Worm (Caenorhabditis elegans) whole organism, L1 larva: ENCODE results near the gene Y43C5A.4.

Source experiments
- C16A3.4 ChIP-seq: fragments of 150-350 bp; optimal IDR thresholded peaks from 2 replicates; lab custom pipeline; 2014; ENCODE audit warnings: missing biosample characterization, missing genetic modification characterization
- C34B4.2 ChIP-seq: sonication (generic microtip); optimal IDR thresholded peaks from 2 replicates; lab custom pipeline; 2017; ENCODE audit warnings: mild to moderate bottlenecking, missing genetic modification characterization, missing compliant biosample characterization
- F16B12.6 ChIP-seq: fragments of 150-350 bp; optimal IDR thresholded peaks from 2 replicates; lab custom pipeline; 2014; ENCODE audit warnings: missing biosample characterization, missing genetic modification characterization
- Y116A8C.19 ChIP-seq: sonication (generic microtip); optimal IDR thresholded peaks from 2 replicates; lab custom pipeline; 2016; ENCODE audit warnings: missing compliant biosample characterization, missing genetic modification characterization, borderline replicate concordance
- aha-1 ChIP-seq: fragments of 150-350 bp; optimal IDR thresholded peaks from 2 replicates; lab custom pipeline; 2014; ENCODE audit warnings: missing biosample characterization, missing genetic modification characterization
- ama-1 ChIP-seq: fragments of 150-350 bp; optimal IDR thresholded peaks from 2 replicates; lab custom pipeline; 2014
- blmp-1 ChIP-seq: fragments of 150-350 bp; optimal IDR thresholded peaks from 2 replicates; lab custom pipeline; 2014; ENCODE audit warnings: missing biosample characterization, missing genetic modification characterization
- ceh-63 ChIP-seq: fragments of 200-800 bp; sonication (Bioruptor generic); optimal IDR thresholded peaks from 2 replicates; lab custom pipeline; 2018; ENCODE audit warnings: mild to moderate bottlenecking, missing genetic modification characterization, missing compliant biosample characterization
- ceh-82 ChIP-seq, 3 experiments: fragments of 150-350 bp in 1 of 3; sonication (generic microtip) in 2 of 3; optimal IDR thresholded peaks; 2 replicates each; lab custom pipeline; 2014 to 2017; ENCODE audit warnings: missing biosample characterization in 3 of 3, missing genetic modification characterization in 3 of 3
- ces-1 ChIP-seq: fragments of 150-350 bp; optimal IDR thresholded peaks from 2 replicates; lab custom pipeline; 2014; ENCODE audit warnings: missing biosample characterization, missing genetic modification reagents, missing genetic modification characterization
- efl-1 ChIP-seq, 4 experiments: fragments of 150-350 bp; optimal IDR thresholded peaks in 3 of 4; peaks in 1 of 4; 1 replicate in 1 of 4; 2 replicates in 3 of 4; lab custom pipeline; 2014; ENCODE audit warnings: missing biosample characterization in 2 of 4, missing genetic modification characterization in 2 of 4, missing genetic modification reagents in 2 of 4
- efl-3 ChIP-seq: fragments of 200-800 bp; sonication (Bioruptor generic); optimal IDR thresholded peaks from 2 replicates; lab custom pipeline; 2018; ENCODE audit warnings: mild to moderate bottlenecking, missing genetic modification characterization, missing compliant biosample characterization
- egl-13 ChIP-seq: sonication (generic microtip); optimal IDR thresholded peaks from 2 replicates; lab custom pipeline; 2016; ENCODE audit warnings: missing genotype, missing genetic modification reagents, missing genetic modification characterization, missing compliant biosample characterization
- egl-27 ChIP-seq, 2 experiments: fragments of 150-350 bp in 1 of 2; sonication (generic microtip); optimal IDR thresholded peaks; 3 replicates each; lab custom pipeline; 2017 to 2018; ENCODE audit warnings: missing biosample characterization in 2 of 2, missing genetic modification characterization in 2 of 2, missing genetic modification reagents in 2 of 2
- elt-2 ChIP-seq: sonication (generic microtip); optimal IDR thresholded peaks from 2 replicates; lab custom pipeline; 2016; ENCODE audit warnings: missing genetic modification characterization, mild to moderate bottlenecking, inconsistent platforms, missing compliant biosample characterization, missing genetic modification reagents
- elt-3 ChIP-seq, 6 experiments: fragments of 150-350 bp in 1 of 6; sonication (generic microtip); optimal IDR thresholded peaks; 2 replicates each; lab custom pipeline; 2017 to 2018; ENCODE audit warnings: missing biosample characterization in 6 of 6, missing genetic modification characterization in 6 of 6, inconsistent platforms in 1 of 6
- fkh-8 ChIP-seq: sonication (generic microtip); optimal IDR thresholded peaks from 2 replicates; lab custom pipeline; 2016; ENCODE audit warnings: mild to moderate bottlenecking, missing genetic modification characterization, missing compliant biosample characterization
- grh-1 ChIP-seq: fragments of 200-800 bp; sonication (Bioruptor generic); IDR thresholded peaks from 2 replicates; pipeline ENCODE4 v1.3.6; 2022; ENCODE audit warnings: missing genetic modification reagents, missing genetic modification characterization, missing compliant biosample characterization
- hlh-17 ChIP-seq: fragments of 200-800 bp; sonication (Bioruptor generic); optimal IDR thresholded peaks from 2 replicates; lab custom pipeline; 2018; ENCODE audit warnings: missing genetic modification characterization, mild to moderate bottlenecking, missing compliant biosample characterization, moderate library complexity, borderline replicate concordance
- hpl-2 ChIP-seq: fragments of 150-350 bp; optimal IDR thresholded peaks from 2 replicates; lab custom pipeline; 2014; ENCODE audit warnings: missing biosample characterization, missing genetic modification reagents, missing genetic modification characterization
- irx-1 ChIP-seq: sonication (generic microtip); optimal IDR thresholded peaks from 2 replicates; lab custom pipeline; 2016; ENCODE audit warnings: missing genetic modification characterization, missing compliant biosample characterization
- isw-1 ChIP-seq: fragments of 200-800 bp; sonication (Bioruptor generic); IDR thresholded peaks from 2 replicates; pipeline ENCODE4 v1.3.6; 2022; ENCODE audit warnings: missing genetic modification characterization, missing compliant biosample characterization
- jun-1 ChIP-seq: fragments of 150-350 bp; optimal IDR thresholded peaks from 2 replicates; lab custom pipeline; 2014; ENCODE audit warnings: missing biosample characterization, missing genetic modification reagents, missing genetic modification characterization
- lin-15B ChIP-seq: fragments of 150-350 bp; sonication (generic microtip); optimal IDR thresholded peaks from 3 replicates; lab custom pipeline; 2014; ENCODE audit warnings: missing biosample characterization, missing genetic modification characterization
- lin-39 ChIP-seq: fragments of 150-350 bp; optimal IDR thresholded peaks from 2 replicates; lab custom pipeline; 2014; ENCODE audit warnings: missing biosample characterization, missing genetic modification reagents, missing genetic modification characterization
- lsy-2 ChIP-seq, 2 experiments: fragments of 150-350 bp; optimal IDR thresholded peaks; 2 replicates each; lab custom pipeline; 2014; ENCODE audit warnings: missing biosample characterization in 2 of 2, missing genetic modification characterization in 2 of 2
- mab-9 ChIP-seq: fragments of 200-800 bp; sonication (Bioruptor generic); IDR thresholded peaks from 2 replicates; pipeline ENCODE4 v1.3.6; 2022; ENCODE audit warnings: missing genetic modification reagents, missing genetic modification characterization, missing compliant biosample characterization
- mdl-1 ChIP-seq, 2 experiments: fragments of 150-350 bp; optimal IDR thresholded peaks; 2 replicates each; lab custom pipeline; 2014 to 2017; ENCODE audit warnings: missing biosample characterization in 2 of 2, missing genetic modification characterization in 2 of 2, inconsistent platforms in 1 of 2
- nhr-28 ChIP-seq: fragments of 150-350 bp; optimal IDR thresholded peaks from 2 replicates; lab custom pipeline; 2014; ENCODE audit warnings: missing biosample characterization, missing genetic modification characterization
- nhr-71 ChIP-seq: sonication (generic microtip); optimal IDR thresholded peaks from 2 replicates; lab custom pipeline; 2016; ENCODE audit warnings: mild to moderate bottlenecking, missing genetic modification characterization, moderate library complexity, missing compliant biosample characterization
- nhr-76 ChIP-seq: sonication (generic microtip); optimal IDR thresholded peaks from 2 replicates; lab custom pipeline; 2017; ENCODE audit warnings: missing biosample characterization, missing genetic modification characterization
- nhr-85 ChIP-seq: sonication (generic microtip); peaks from one replicate; lab custom pipeline; 2016; ENCODE audit warnings: missing genetic modification characterization, inconsistent platforms, missing compliant biosample characterization
- nhr-90 ChIP-seq: sonication (generic microtip); optimal IDR thresholded peaks from 2 replicates; lab custom pipeline; 2016; ENCODE audit warnings: mild to moderate bottlenecking, missing genetic modification characterization, missing compliant biosample characterization; ENCODE audit not compliant: poor library complexity
- pag-3 ChIP-seq: sonication (generic microtip); optimal IDR thresholded peaks from 2 replicates; lab custom pipeline; 2017; ENCODE audit warnings: missing genetic modification characterization, mild to moderate bottlenecking, missing compliant biosample characterization, antibody characterized with exemption, borderline replicate concordance; ENCODE audit not compliant: insufficient read depth
- rnt-1 ChIP-seq: sonication (generic microtip); optimal IDR thresholded peaks from 2 replicates; lab custom pipeline; 2016; ENCODE audit warnings: mild to moderate bottlenecking, missing genetic modification characterization, moderate library complexity, missing compliant biosample characterization
- snpc-4 ChIP-seq: fragments of 150-350 bp; optimal IDR thresholded peaks from 2 replicates; lab custom pipeline; 2014; ENCODE audit warnings: missing biosample characterization, missing genetic modification characterization
- sup-37 ChIP-seq: fragments of 200-800 bp; sonication (Bioruptor generic); optimal IDR thresholded peaks from 2 replicates; lab custom pipeline; 2018; ENCODE audit warnings: mild to moderate bottlenecking, missing genetic modification characterization, missing compliant biosample characterization
- swsn-7 ChIP-seq: sonication (generic microtip); optimal IDR thresholded peaks from 2 replicates; lab custom pipeline; 2016; ENCODE audit warnings: missing genetic modification characterization, missing compliant biosample characterization
- unc-30 ChIP-seq: sonication (generic microtip); optimal IDR thresholded peaks from 2 replicates; lab custom pipeline; 2017; ENCODE audit warnings: missing biosample characterization, missing genetic modification characterization
- unc-62 ChIP-seq: fragments of 150-350 bp; optimal IDR thresholded peaks from 2 replicates; lab custom pipeline; 2014; ENCODE audit warnings: missing biosample characterization, missing genetic modification reagents, missing genetic modification characterization
- zag-1 ChIP-seq: fragments of 150-350 bp; optimal IDR thresholded peaks from 2 replicates; lab custom pipeline; 2014; ENCODE audit warnings: missing biosample characterization, missing genetic modification characterization

Gene Y43C5A.4

DNA sequence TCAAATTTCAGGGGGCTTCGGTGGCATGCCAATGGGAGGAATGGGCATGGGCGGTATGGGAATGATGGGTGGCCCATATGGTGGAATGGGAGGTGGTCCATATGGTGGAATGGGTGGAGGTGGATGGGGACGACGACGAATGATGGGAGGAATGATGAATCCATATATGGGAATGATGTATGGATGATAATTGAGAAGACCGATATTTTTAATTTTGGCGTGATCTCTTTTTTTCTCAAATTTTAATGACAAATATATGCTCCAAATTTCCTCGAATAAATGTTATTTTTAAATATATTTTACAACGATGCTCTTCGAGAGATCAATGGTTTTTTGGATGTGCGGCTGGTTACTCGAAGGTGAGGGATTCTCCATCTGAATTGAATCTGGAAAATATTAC is at the start of gene Y43C5A.4:
Gene Y43C5A.4 (plus strand): TSS at position 301 of the 400 bp plus-strand sequence.
- no peak for TF ChIP-seq ces-1
- no peak for TF ChIP-seq ceh-82 (tag; optimal IDR thresholded peaks at IDR 0.05; lab: Kevin White, UChicago)
- no peak for TF ChIP-seq jun-1 (tag; lab: Kevin White, UChicago)
- TF ChIP-seq rnt-1, result no peak
- TF ChIP-seq aha-1 (tag; lab: Kevin White, UChicago), result no peak
- no peak for TF ChIP-seq Y116A8C.19 (tag; lab: Kevin White, UChicago)
- TF ChIP-seq sup-37 (GFP tag; lab: Kevin White, UChicago), result no peak
- TF ChIP-seq unc-30 (tag; lab: Kevin White, UChicago), result no peak
- no peak for TF ChIP-seq isw-1
- TF ChIP-seq F16B12.6 (tag; lab: Kevin White, UChicago), result no peak
- no peak for TF ChIP-seq nhr-28 (tag; lab: Kevin White, UChicago)
- TF ChIP-seq swsn-7 (tag; lab: Kevin White, UChicago), result no peak
- no peak for TF ChIP-seq ceh-63 (GFP tag; lab: Kevin White, UChicago)
- TF ChIP-seq fkh-8 (tag; lab: Kevin White, UChicago), result no peak

DNA sequence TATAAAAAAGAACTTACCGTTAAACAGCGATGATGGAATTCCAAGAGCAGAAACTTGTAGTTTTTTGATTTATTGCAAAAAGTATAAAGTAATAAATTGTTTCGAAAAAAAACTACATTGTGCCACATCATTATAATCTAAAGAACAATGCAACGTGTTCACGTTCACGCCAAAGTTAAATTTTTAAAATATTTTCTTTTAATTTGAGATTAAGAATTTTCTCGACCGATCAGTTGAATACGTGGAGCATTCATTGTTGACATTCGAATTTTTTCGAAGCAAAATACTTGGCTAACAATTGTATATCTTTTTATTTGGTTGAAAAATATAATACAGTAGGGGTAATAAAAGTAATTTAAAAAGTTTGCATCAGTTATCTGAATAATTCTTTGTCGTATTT is 46.8 kb upstream of the Y43C5A.4 start, which contains the start of gene F01G10.5:
Gene F01G10.5 (minus strand): TSS at position 101 of the 400 bp plus-strand sequence.
- TF ChIP-seq zag-1 (tag; lab: Kevin White, UChicago), result no peak

DNA sequence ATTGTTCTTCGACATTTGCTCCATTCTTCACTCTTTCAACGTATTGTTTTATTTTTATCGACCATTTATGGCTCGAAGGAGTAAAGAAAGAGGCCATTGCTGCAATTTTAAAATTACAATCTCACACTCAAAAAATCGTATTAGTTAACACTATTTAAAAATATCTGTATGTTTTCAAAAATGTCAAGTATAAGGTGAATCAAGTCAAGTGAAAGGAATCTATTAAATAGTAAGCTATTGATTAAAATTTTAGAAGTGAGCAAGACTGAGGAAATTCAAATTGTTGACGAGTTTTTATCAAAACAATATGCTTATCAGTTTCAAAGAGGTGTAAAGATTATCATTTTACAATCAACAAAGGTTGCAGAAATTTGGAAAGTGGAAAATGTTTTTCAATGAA is 45.4 kb upstream of the Y43C5A.4 start, which contains the start of gene F01G10.4:
Gene F01G10.4 (minus strand): TSS at position 101 of the 400 bp plus-strand sequence.
- TF ChIP-seq irx-1 (tag; lab: Kevin White, UChicago) (no peak), lin-15B (tag; lab: Kevin White, UChicago) (no peak), aha-1 (tag; lab: Kevin White, UChicago) (no peak), lsy-2 (tag; optimal IDR thresholded peaks at IDR 0.05; lab: Kevin White, UChicago) (no peak), nhr-85 (tag; lab: Kevin White, UChicago) (no peak), nhr-71 (no peak), C34B4.2 (no peak), C16A3.4 (no peak), ama-1 (lab: Kevin White, UChicago) (no peak), pag-3 (tag; lab: Kevin White, UChicago) (no peak), elt-3 (tag; optimal IDR thresholded peaks at IDR 0.05; lab: Kevin White, UChicago) (no peak)

DNA sequence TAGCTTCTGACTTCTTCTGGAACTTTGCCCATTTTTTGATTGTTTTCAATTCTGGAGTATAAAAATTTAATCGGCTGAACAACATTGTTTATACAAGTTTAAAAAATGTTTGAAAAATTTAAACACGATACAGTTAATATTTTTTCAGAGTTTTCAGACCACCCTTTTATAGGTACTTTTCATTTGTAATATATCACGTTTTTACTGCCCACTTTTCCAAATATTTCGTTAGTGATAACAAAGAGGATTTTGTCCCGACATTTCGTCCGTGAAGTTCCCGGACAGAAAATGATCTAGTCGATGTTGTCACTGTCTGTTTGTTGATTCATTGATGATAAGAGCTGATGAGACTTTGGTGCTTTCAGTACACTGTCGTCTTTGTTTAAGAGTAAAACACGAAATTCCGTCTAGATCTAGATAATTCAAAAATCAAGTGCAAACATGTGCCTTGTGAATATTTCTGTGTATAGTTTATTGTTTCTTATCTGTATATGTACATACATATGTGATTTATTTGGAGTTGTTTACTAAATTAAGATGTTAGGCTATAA is 42.5 kb upstream of the Y43C5A.4 start, which contains the start of gene ech-9:
Gene ech-9 (minus strand): TSS at position 51 of the 551 bp plus-strand sequence.
- TF ChIP-seq blmp-1 (tag; lab: Kevin White, UChicago) (no peak), nhr-76 (tag; lab: Kevin White, UChicago) (no peak), snpc-4 (tag; lab: Kevin White, UChicago) (no peak), lin-39 (no peak), elt-2 (tag; lab: Kevin White, UChicago) (peak; percentile 39), egl-13 (tag; lab: Kevin White, UChicago) (no peak)

DNA sequence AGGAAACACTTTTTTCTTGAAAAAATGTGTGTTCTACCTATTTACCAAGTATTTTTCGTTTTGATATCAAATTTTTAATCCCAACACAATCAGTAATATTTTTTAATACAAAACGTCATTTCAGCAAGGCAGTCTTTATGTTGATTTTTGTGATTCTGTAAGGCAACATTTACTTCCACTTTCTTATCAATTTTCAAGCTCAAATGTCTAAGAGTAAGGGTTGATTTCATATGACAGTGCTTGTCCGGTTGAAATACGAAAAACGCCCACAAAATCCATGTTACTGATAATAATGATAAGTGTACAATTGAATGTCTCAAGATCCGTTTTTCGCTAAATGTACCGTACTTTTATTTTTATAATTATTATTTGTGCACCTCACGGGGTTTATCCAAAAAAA is 41.7 kb upstream of the Y43C5A.4 start:
- TF ChIP-seq unc-62 (GFP tag; lab: Kevin White, UChicago) (no peak), efl-1 (optimal IDR thresholded peaks at IDR 0.05; lab: Kevin White, UChicago) (no peak), efl-1 (GFP tag; optimal IDR thresholded peaks at IDR 0.05 in 1 of 2; lab: Kevin White, UChicago) (no peak), egl-27 (tag; optimal IDR thresholded peaks at IDR 0.05; lab: Kevin White, UChicago) (no peak), hlh-17 (no peak), efl-3 (no peak), ama-1 (lab: Kevin White, UChicago) (no peak), elt-2 (tag; lab: Kevin White, UChicago) (peak; percentile 68), ceh-63 (GFP tag; lab: Kevin White, UChicago) (no peak), lsy-2 (tag; optimal IDR thresholded peaks at IDR 0.05; lab: Kevin White, UChicago) (no peak), mab-9 (GFP tag; lab: Robert Waterston, UW) (no peak), grh-1 (no peak), jun-1 (tag; lab: Kevin White, UChicago) (peak; percentile 32), zag-1 (tag; lab: Kevin White, UChicago) (no peak), mdl-1 (tag; optimal IDR thresholded peaks at IDR 0.05; lab: Kevin White, UChicago) (no peak), nhr-28 (tag; lab: Kevin White, UChicago) (no peak), hpl-2 (GFP tag; lab: Kevin White, UChicago) (no peak), nhr-90 (tag; lab: Kevin White, UChicago) (no peak), lin-15B (tag; lab: Kevin White, UChicago) (no peak)
- TF ChIP-seq, all 84 proteins: peak for 2
